Worm (Caenorhabditis elegans) whole organism, L1 larva: ENCODE data around the gene hsb-1.

Experiments
- aha-1 ChIP-seq: fragments of 150-350 bp; optimal IDR thresholded peaks from 2 replicates; lab custom pipeline; 2014; ENCODE audit warnings: missing biosample characterization, missing genetic modification characterization
- ama-1 ChIP-seq: fragments of 150-350 bp; optimal IDR thresholded peaks from 2 replicates; lab custom pipeline; 2014
- ceh-82 ChIP-seq, 3 experiments: fragments of 150-350 bp in 1 of 3; sonication (generic microtip) in 2 of 3; optimal IDR thresholded peaks; 2 replicates each; lab custom pipeline; 2014 to 2017; ENCODE audit warnings: missing biosample characterization in 3 of 3, missing genetic modification characterization in 3 of 3
- lin-39 ChIP-seq: fragments of 150-350 bp; optimal IDR thresholded peaks from 2 replicates; lab custom pipeline; 2014; ENCODE audit warnings: missing biosample characterization, missing genetic modification reagents, missing genetic modification characterization
- lir-3 ChIP-seq: sonication (generic microtip); optimal IDR thresholded peaks from 2 replicates; lab custom pipeline; 2016; ENCODE audit warnings: mild to moderate bottlenecking, missing genetic modification characterization, moderate library complexity, missing compliant biosample characterization; ENCODE audit not compliant: poor library complexity
- mep-1 ChIP-seq: fragments of 150-350 bp; optimal IDR thresholded peaks from 2 replicates; lab custom pipeline; 2014; ENCODE audit warnings: missing biosample characterization, missing genetic modification characterization
- nhr-11 ChIP-seq: fragments of 150-350 bp; optimal IDR thresholded peaks from 2 replicates; lab custom pipeline; 2014; ENCODE audit warnings: missing biosample characterization, missing genetic modification characterization
- nhr-76 ChIP-seq: sonication (generic microtip); optimal IDR thresholded peaks from 2 replicates; lab custom pipeline; 2017; ENCODE audit warnings: missing biosample characterization, missing genetic modification characterization
- nhr-84 ChIP-seq: sonication (generic microtip); optimal IDR thresholded peaks from 2 replicates; lab custom pipeline; 2017; ENCODE audit warnings: missing biosample characterization, missing genetic modification characterization
- sox-4 ChIP-seq: sonication (generic microtip); optimal IDR thresholded peaks from 2 replicates; lab custom pipeline; 2016; ENCODE audit warnings: missing genetic modification characterization, missing compliant biosample characterization
- unc-62 ChIP-seq: fragments of 150-350 bp; optimal IDR thresholded peaks from 2 replicates; lab custom pipeline; 2014; ENCODE audit warnings: missing biosample characterization, missing genetic modification reagents, missing genetic modification characterization
- unc-86 ChIP-seq: sonication (generic microtip); optimal IDR thresholded peaks from 2 replicates; lab custom pipeline; 2016; ENCODE audit warnings: missing genetic modification characterization, missing compliant biosample characterization
- ztf-11 ChIP-seq, 2 experiments: sonication (generic microtip); optimal IDR thresholded peaks; 2 replicates each; lab custom pipeline; 2016 to 2017; ENCODE audit warnings: missing genetic modification characterization in 2 of 2, missing biosample characterization in 1 of 2, missing compliant biosample characterization in 1 of 2

DNA sequence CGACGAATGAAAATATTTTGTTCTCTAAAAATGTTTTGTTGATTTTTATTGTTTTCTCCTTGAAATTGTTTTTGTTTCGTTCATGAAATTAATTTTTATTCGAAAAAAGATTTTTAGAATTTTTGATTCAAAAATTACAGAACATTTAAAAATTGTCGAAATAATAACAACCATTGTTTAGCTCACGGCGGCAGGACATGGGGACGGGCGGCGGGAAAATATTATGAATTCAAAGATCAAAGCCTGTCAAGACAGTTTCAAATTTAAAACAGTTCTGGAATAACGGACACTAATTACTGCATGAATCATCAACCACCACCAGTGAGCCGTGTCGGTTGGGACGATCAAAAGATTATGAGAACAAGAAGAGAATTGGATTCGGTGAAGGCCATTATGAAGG lies 6.5 kb downstream of the hsb-1 start, which contains the start of gene snb-7:
- no peak for TF ChIP-seq nhr-84 (tag; lab: Kevin White, UChicago)
- TF ChIP-seq nhr-76 (tag; lab: Kevin White, UChicago), result no peak
- no peak for TF ChIP-seq ztf-11 (tag; optimal IDR thresholded peaks at IDR 0.05; lab: Kevin White, UChicago)
- no peak for TF ChIP-seq mep-1 (tag; lab: Kevin White, UChicago)
- TF ChIP-seq aha-1 (tag; lab: Kevin White, UChicago), result no peak
- no peak for TF ChIP-seq unc-62 (GFP tag; lab: Kevin White, UChicago)
- TF ChIP-seq lir-3 (tag; lab: Kevin White, UChicago), result no peak
- TF ChIP-seq unc-86 (tag; lab: Kevin White, UChicago), result no peak
- TF ChIP-seq nhr-11 (tag; lab: Kevin White, UChicago), result no peak
- TF ChIP-seq lin-39 (tag; lab: Kevin White, UChicago), result no peak
- no peak for TF ChIP-seq ama-1
- no peak for TF ChIP-seq ceh-82 (tag; optimal IDR thresholded peaks at IDR 0.05; lab: Kevin White, UChicago)
- no peak for TF ChIP-seq sox-4 (tag; lab: Kevin White, UChicago)
